Worm (Caenorhabditis elegans) whole organism, L1 larva: ENCODE measurements around the gene C49G7.10.

ENCODE experiments used
- mdl-1 ChIP-seq, 2 experiments: fragments of 150-350 bp; optimal IDR thresholded peaks; 2 replicates each; lab custom pipeline; 2014 to 2017; ENCODE audit warnings: missing biosample characterization in 2 of 2, missing genetic modification characterization in 2 of 2, inconsistent platforms in 1 of 2
- tbx-2 ChIP-seq: sonication (generic microtip); optimal IDR thresholded peaks from 2 replicates; lab custom pipeline; 2016; ENCODE audit warnings: missing genetic modification characterization, missing compliant biosample characterization

C49G7.10 gene

DNA sequence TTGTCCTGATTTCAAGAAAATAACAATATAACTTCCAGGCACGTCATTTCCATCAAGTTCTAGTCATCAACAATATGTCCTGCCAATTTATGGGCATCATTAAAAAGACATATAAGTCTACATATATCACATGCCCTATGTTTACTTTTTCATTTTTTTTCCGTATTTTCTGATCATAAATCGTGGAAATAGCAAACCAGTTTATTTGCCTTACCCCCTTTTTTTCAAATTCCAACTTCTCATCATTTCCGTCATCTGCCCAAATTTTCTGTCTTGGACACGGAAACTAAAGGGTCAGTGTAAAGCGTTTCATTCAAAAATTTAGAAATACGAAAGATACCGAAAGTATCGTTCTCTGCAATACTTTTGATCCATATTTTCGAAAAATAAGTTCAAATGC is 49.5 kb downstream of the C49G7.10 start (continued):
- peak; percentile 21 for TF ChIP-seq tbx-2 (tag; lab: Kevin White, UChicago)
- TF ChIP-seq mdl-1 (tag; optimal IDR thresholded peaks at IDR 0.05; lab: Kevin White, UChicago), result no peak
